Fruit fly (Drosophila melanogaster): Measurements from ENCODE around the gene jvl.

dm6 chr3R:14742064-14742463, 682 bp downstream of the jvl start:
- TF ChIP-seq usp (GFP tag; optimal IDR thresholded peaks at IDR 0.05), result no peak
- TF ChIP-seq Dll (optimal IDR thresholded peaks at IDR 0.05), result no peak

Data from whole organism.